Fruit fly (Drosophila melanogaster): ENCODE measurements around the gene CG42830.

The CG42830 gene

dm6 chr2L:17781948-17782347, 30.5 kb downstream of the CG42830 start (continued):
- TF ChIP-seq CG10654 (GFP tag; optimal IDR thresholded peaks at IDR 0.05) (no peak), CG2712 (tag; optimal IDR thresholded peaks at IDR 0.05) (peak; percentile 31), grau (tag; optimal IDR thresholded peaks at IDR 0.05) (peak; percentile 35), CG1602 (GFP tag; optimal IDR thresholded peaks at IDR 0.05) (no peak), CG1529 (GFP tag; optimal IDR thresholded peaks at IDR 0.05) (no peak), unpg (GFP tag; optimal IDR thresholded peaks at IDR 0.05) (peak; percentile 48), CG9876 (GFP tag; optimal IDR thresholded peaks at IDR 0.05) (no peak), MTF-1 (GFP tag; optimal IDR thresholded peaks at IDR 0.05; ENCODE audit: borderline replicate concordance) (no peak), C15 (GFP tag; IDR thresholded peaks at IDR 0.05) (no peak), ken (GFP tag; IDR thresholded peaks at IDR 0.05) (no peak), bab2 (GFP tag; optimal IDR thresholded peaks at IDR 0.05) (no peak), CG6683 (GFP tag; optimal IDR thresholded peaks at IDR 0.05) (no peak), Sox100B (GFP tag; optimal IDR thresholded peaks at IDR 0.05) (no peak), dimm (GFP tag; IDR thresholded peaks at IDR 0.05) (no peak), CG9797 (GFP tag; optimal IDR thresholded peaks at IDR 0.05) (no peak), da (GFP tag; optimal IDR thresholded peaks at IDR 0.05) (no peak), CG12104 (GFP tag; optimal IDR thresholded peaks at IDR 0.05) (no peak), CG6175 (GFP tag; IDR thresholded peaks at IDR 0.05) (no peak), CG3838 (GFP tag; optimal IDR thresholded peaks at IDR 0.05) (no peak), oc (tag; optimal IDR thresholded peaks at IDR 0.05) (no peak), zfh1 (GFP tag; IDR thresholded peaks at IDR 0.05) (no peak), bowl (GFP tag; IDR thresholded peaks at IDR 0.05) (no peak), tin (GFP tag; optimal IDR thresholded peaks at IDR 0.05) (no peak), CG15073 (GFP tag; optimal IDR thresholded peaks at IDR 0.05) (no peak), her (GFP tag; optimal IDR thresholded peaks at IDR 0.05) (no peak), Fer3 (tag; optimal IDR thresholded peaks at IDR 0.05) (no peak), Oli (tag; optimal IDR thresholded peaks at IDR 0.05) (peak; percentile 27), salm (tag; optimal IDR thresholded peaks at IDR 0.05) (no peak), CG9609 (GFP tag; optimal IDR thresholded peaks at IDR 0.05) (no peak), CG4424 (GFP tag; optimal IDR thresholded peaks at IDR 0.05) (no peak), CG17359 (tag; optimal IDR thresholded peaks at IDR 0.05) (peak; percentile 3), CG10274 (GFP tag; optimal IDR thresholded peaks at IDR 0.05) (no peak), GATAe (GFP tag; conservative IDR thresholded peaks at IDR 0.05) (no peak), Doc2 (GFP tag; IDR thresholded peaks at IDR 0.05) (no peak), lmd (GFP tag; IDR thresholded peaks at IDR 0.05) (no peak), sc (optimal IDR thresholded peaks at IDR 0.05) (no peak), sc (GFP tag; optimal IDR thresholded peaks at IDR 0.05) (peak; percentile 0), Hmr (GFP tag; optimal IDR thresholded peaks at IDR 0.05) (peak; percentile 3), jumu (GFP tag; optimal IDR thresholded peaks at IDR 0.05) (no peak), CoRest (tag; optimal IDR thresholded peaks at IDR 0.05) (peak; percentile 6), CG17385 (GFP tag; optimal IDR thresholded peaks at IDR 0.05) (peak; percentile 2), CG3281 (GFP tag; optimal IDR thresholded peaks at IDR 0.05) (no peak), CG6791 (GFP tag; IDR thresholded peaks at IDR 0.05; ENCODE audit: partially characterized antibody) (no peak), gem (tag; optimal IDR thresholded peaks at IDR 0.05) (peak; percentile 63), CG34422 (GFP tag; IDR thresholded peaks at IDR 0.05) (no peak), dpn (GFP tag; optimal IDR thresholded peaks at IDR 0.05) (peak in 1 of 2 experiments; percentile 3), Rx (GFP tag; IDR thresholded peaks at IDR 0.05) (no peak), CG18599 (GFP tag; optimal IDR thresholded peaks at IDR 0.05) (no peak), sima (GFP tag; optimal IDR thresholded peaks at IDR 0.05) (no peak), CG30403 (GFP tag; optimal IDR thresholded peaks at IDR 0.05) (peak; percentile 7), ap (GFP tag; IDR thresholded peaks at IDR 0.05) (no peak), TFAM (GFP tag; optimal IDR thresholded peaks at IDR 0.05) (no peak), CG17361 (GFP tag; IDR thresholded peaks at IDR 0.05) (0 out of 3 replicates have a peak, but pooled peaks have one; percentile 26)

Data from whole organism, embryonic.